Fruit fly (Drosophila melanogaster): ENCODE measurements around the gene CG17650.

- TF ChIP-seq h (optimal IDR thresholded peaks at IDR 0.05) (no peak), ttk (optimal IDR thresholded peaks at IDR 0.05) (no peak), psq (optimal IDR thresholded peaks at IDR 0.05) (no peak), insv (optimal IDR thresholded peaks at IDR 0.05) (no peak), Sin3A (optimal IDR thresholded peaks at IDR 0.05) (no peak), Myc (optimal IDR thresholded peaks at IDR 0.05) (no peak)
Observed at dm6 chr2L:1790261-1790660, 31.4 kb upstream of the CG17650 start, which contains the start of gene Gr22d.

All from Kc167 (cell line).